Worm (Caenorhabditis elegans) whole organism, L1 larva: ENCODE data around the gene gpr-1.

Source experiments
- aha-1 ChIP-seq: fragments of 150-350 bp; optimal IDR thresholded peaks from 2 replicates; lab custom pipeline; 2014; ENCODE audit warnings: missing biosample characterization, missing genetic modification characterization
- ceh-8 ChIP-seq: fragments of 200-800 bp; sonication (Bioruptor generic); optimal IDR thresholded peaks from 2 replicates; lab custom pipeline; 2018; ENCODE audit warnings: mild to moderate bottlenecking, missing genetic modification characterization, moderate library complexity, missing compliant biosample characterization
- egl-13 ChIP-seq: sonication (generic microtip); optimal IDR thresholded peaks from 2 replicates; lab custom pipeline; 2016; ENCODE audit warnings: missing genotype, missing genetic modification reagents, missing genetic modification characterization, missing compliant biosample characterization
- egl-27 ChIP-seq, 2 experiments: fragments of 150-350 bp in 1 of 2; sonication (generic microtip); optimal IDR thresholded peaks; 3 replicates each; lab custom pipeline; 2017 to 2018; ENCODE audit warnings: missing biosample characterization in 2 of 2, missing genetic modification characterization in 2 of 2, missing genetic modification reagents in 2 of 2
- lin-13 ChIP-seq: fragments of 150-350 bp; optimal IDR thresholded peaks from 2 replicates; lab custom pipeline; 2014; ENCODE audit warnings: missing biosample characterization, missing genetic modification reagents, missing genetic modification characterization
- mep-1 ChIP-seq: fragments of 150-350 bp; optimal IDR thresholded peaks from 2 replicates; lab custom pipeline; 2014; ENCODE audit warnings: missing biosample characterization, missing genetic modification characterization
- nhr-12 ChIP-seq: sonication (generic microtip); optimal IDR thresholded peaks from 2 replicates; lab custom pipeline; 2017; ENCODE audit warnings: missing biosample characterization, missing genetic modification characterization
- nhr-47 ChIP-seq: sonication (generic microtip); optimal IDR thresholded peaks from 2 replicates; lab custom pipeline; 2016; ENCODE audit warnings: mild to moderate bottlenecking, missing genetic modification characterization, moderate library complexity, missing compliant biosample characterization
- pqm-1 ChIP-seq: sonication (generic microtip); optimal IDR thresholded peaks from 3 replicates; lab custom pipeline; 2017; ENCODE audit warnings: missing biosample characterization, missing genetic modification characterization
- sox-4 ChIP-seq: sonication (generic microtip); optimal IDR thresholded peaks from 2 replicates; lab custom pipeline; 2016; ENCODE audit warnings: missing genetic modification characterization, missing compliant biosample characterization
- unc-130 ChIP-seq: fragments of 150-350 bp; optimal IDR thresholded peaks from 2 replicates; lab custom pipeline; 2017; ENCODE audit warnings: missing biosample characterization, missing genetic modification characterization, inconsistent platforms
- ztf-11 ChIP-seq, 2 experiments: sonication (generic microtip); optimal IDR thresholded peaks; 2 replicates each; lab custom pipeline; 2016 to 2017; ENCODE audit warnings: missing genetic modification characterization in 2 of 2, missing biosample characterization in 1 of 2, missing compliant biosample characterization in 1 of 2

DNA sequence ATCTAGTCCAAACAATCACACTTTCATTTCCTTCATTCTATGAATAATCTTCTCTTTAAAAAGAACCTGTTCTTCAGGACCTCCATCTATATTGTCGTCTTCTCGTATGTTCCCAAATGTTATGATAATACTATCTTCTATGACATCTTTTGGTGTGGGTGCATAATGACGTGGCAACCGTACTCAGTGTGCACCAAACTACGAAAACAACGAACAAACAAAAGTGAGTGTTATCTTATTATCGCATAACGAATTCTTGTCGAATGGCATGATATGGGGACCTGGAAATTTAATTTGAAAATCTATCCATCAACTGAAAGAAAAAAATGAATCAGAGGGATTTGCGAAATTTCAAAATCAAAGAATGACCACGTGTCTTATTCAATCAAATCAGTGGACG lies 27.3 kb downstream of the gpr-1 start:
- TF ChIP-seq egl-13 (no peak), aha-1 (tag; lab: Kevin White, UChicago) (no peak), lin-13 (no peak), ztf-11 (tag; optimal IDR thresholded peaks at IDR 0.05; lab: Kevin White, UChicago) (no peak), sox-4 (tag; lab: Kevin White, UChicago) (no peak), unc-130 (tag; lab: Kevin White, UChicago) (no peak), nhr-47 (tag; lab: Kevin White, UChicago) (no peak), egl-27 (tag; optimal IDR thresholded peaks at IDR 0.05; lab: Kevin White, UChicago) (no peak), mep-1 (tag; lab: Kevin White, UChicago) (no peak), ceh-8 (GFP tag; lab: Kevin White, UChicago) (no peak), nhr-12 (no peak), pqm-1 (no peak)
